Worm (Caenorhabditis elegans): ENCODE data around the gene idpp-16.

- TF ChIP-seq ama-1 (optimal IDR thresholded peaks at IDR 0.05): no peak
- TF ChIP-seq nhr-237 (tag; optimal IDR thresholded peaks at IDR 0.05): no peak
- no peak for TF ChIP-seq ceh-28 (tag; optimal IDR thresholded peaks at IDR 0.05)
- TF ChIP-seq nfya-1 (tag; optimal IDR thresholded peaks at IDR 0.05; ENCODE audit: insufficient read depth): no peak
These were observed 24.8 kb upstream of the idpp-16 start for ce11 chrV:11631128-11631527.
